Fruit fly (Drosophila melanogaster): ENCODE results near the gene Ent3.

The Ent3 gene

DNA sequence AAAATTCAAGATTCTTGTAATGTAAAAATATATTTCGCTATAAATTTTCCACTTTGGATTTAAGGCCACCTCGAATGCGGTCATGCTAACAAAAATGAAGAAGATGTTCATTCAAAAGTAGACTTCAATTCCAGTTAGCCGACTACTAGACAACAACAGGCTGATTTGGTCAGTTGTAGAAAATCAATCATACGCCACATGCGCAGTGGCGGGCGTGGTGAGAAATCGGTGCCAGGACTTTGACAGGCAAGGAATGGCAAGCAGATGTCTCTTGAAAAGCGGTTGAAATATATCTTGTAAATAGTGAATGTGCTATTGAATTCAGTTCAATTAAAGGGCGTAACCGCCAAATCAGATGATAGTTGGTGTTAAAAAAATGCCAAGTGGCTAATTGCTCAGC, at the start of gene Ent3:
TSS of gene Ent3 (plus strand) at position 224 of the 400 bp plus-strand sequence.
- TF ChIP-seq jim (GFP tag; optimal IDR thresholded peaks at IDR 0.05) (no peak), br (GFP tag; optimal IDR thresholded peaks at IDR 0.05) (no peak), Dif (GFP tag; optimal IDR thresholded peaks at IDR 0.05; ENCODE audit: partially characterized antibody) (no peak), Hr83 (GFP tag; optimal IDR thresholded peaks at IDR 0.05; ENCODE audit: poor library complexity, severe bottlenecking) (no peak), tai (GFP tag; optimal IDR thresholded peaks at IDR 0.05) (no peak), Rel (GFP tag; optimal IDR thresholded peaks at IDR 0.05) (no peak), Rel (tag; optimal IDR thresholded peaks at IDR 0.05) (no peak), CrebA (GFP tag; optimal IDR thresholded peaks at IDR 0.05; ENCODE audit: borderline replicate concordance) (no peak), GATAd (GFP tag; optimal IDR thresholded peaks at IDR 0.05) (no peak), sv (GFP tag; optimal IDR thresholded peaks at IDR 0.05) (no peak), Jra (GFP tag; optimal IDR thresholded peaks at IDR 0.05) (no peak), Hr78 (GFP tag; optimal IDR thresholded peaks at IDR 0.05) (no peak), HLH106 (tag; optimal IDR thresholded peaks at IDR 0.05) (no peak), Mio (GFP tag; optimal IDR thresholded peaks at IDR 0.05) (no peak), Sp1 (GFP tag; optimal IDR thresholded peaks at IDR 0.05) (no peak), N (GFP tag; optimal IDR thresholded peaks at IDR 0.05) (no peak), psq (GFP tag; optimal IDR thresholded peaks at IDR 0.05) (no peak), OdsH (GFP tag; optimal IDR thresholded peaks at IDR 0.05) (no peak)

DNA sequence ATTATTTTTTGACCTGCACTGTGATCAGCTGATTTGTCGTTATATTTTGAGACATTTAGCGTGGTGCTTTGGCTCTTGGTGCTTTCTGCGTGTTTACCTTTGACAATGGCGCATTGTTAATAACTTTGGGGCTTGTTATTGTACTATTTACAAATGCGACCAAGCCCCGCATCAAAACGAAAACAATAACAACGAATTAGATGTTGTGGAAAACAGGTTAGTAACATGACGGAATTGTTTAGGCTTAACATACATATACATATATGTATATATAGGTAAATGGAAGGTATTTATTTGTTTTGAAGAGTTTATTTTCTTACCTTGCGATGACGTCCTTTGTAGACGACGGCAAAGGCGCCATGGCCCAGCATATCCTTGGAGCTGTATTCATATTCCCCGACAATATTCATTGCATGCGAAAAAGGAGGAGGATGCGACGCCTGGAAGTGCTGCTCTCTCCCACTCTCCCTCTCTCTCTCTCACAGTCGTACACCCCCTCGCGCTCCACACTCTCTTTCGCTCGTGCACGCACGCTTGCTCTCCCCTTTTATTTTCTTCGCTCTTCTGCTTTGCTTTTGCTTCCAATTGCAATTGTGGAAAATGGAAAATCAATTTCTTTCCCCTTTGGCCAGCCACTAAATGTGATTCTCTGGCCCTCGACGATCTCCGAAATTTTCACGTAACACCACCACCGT, 49.3 kb upstream of the Ent3 start:
- TF ChIP-seq Hnf4 (GFP tag; optimal IDR thresholded peaks at IDR 0.05) (no peak), psq (GFP tag; optimal IDR thresholded peaks at IDR 0.05) (peak; percentile 80), lola (GFP tag; optimal IDR thresholded peaks at IDR 0.05) (peak; percentile 84), dl (GFP tag; optimal IDR thresholded peaks at IDR 0.05; ENCODE audit: insufficient read depth in 1 of 2, partially characterized antibody in 2 of 2) (peak; percentile 65 to 89), Hr83 (GFP tag; optimal IDR thresholded peaks at IDR 0.05; ENCODE audit: poor library complexity, severe bottlenecking) (peak; percentile 5), Mio (GFP tag; optimal IDR thresholded peaks at IDR 0.05) (no peak), OdsH (GFP tag; optimal IDR thresholded peaks at IDR 0.05) (peak; percentile 15), Dif (GFP tag; optimal IDR thresholded peaks at IDR 0.05; ENCODE audit: partially characterized antibody) (peak; percentile 94), ey (GFP tag; optimal IDR thresholded peaks at IDR 0.05) (no peak)

DNA sequence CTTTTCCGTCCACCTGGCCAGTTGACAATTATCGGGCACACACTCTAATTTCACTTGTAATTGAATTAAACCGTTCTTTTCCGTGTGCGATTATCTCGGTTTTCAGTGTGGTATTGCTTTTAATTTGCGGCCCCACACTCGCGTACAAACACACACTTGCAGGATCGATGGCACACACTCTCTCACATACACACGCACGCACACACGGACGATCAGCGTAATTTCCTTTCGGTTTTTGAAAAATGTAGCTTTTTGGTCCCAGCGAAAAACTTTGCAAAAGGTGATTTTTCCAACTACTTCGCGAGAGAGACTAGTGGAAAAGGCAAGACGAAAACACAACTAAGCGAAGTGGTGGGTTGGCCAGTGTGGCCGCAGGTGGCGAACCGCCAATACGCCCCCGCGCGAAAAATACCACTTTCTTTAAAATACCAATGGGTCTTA, 48.7 kb upstream of the Ent3 start, which contains the start of gene Atg1:
TSS of gene Atg1 (minus strand) at position 387 of the 441 bp plus-strand sequence.
- TF ChIP-seq Rel (GFP tag; optimal IDR thresholded peaks at IDR 0.05) = no peak
- TF ChIP-seq Rel (tag; optimal IDR thresholded peaks at IDR 0.05) = peak; percentile 50
- peak; percentile 49 for TF ChIP-seq Dif (GFP tag; optimal IDR thresholded peaks at IDR 0.05; ENCODE audit: partially characterized antibody)
- TF ChIP-seq psq (GFP tag; optimal IDR thresholded peaks at IDR 0.05) = peak; percentile 69
- no peak for TF ChIP-seq foxo (GFP tag; optimal IDR thresholded peaks at IDR 0.05)
- peak; percentile 14 for TF ChIP-seq Sp1 (GFP tag; optimal IDR thresholded peaks at IDR 0.05)
- peak; percentile 31 for TF ChIP-seq rgr (GFP tag; optimal IDR thresholded peaks at IDR 0.05)
- no peak for TF ChIP-seq brk (GFP tag; optimal IDR thresholded peaks at IDR 0.05)
- no peak for TF ChIP-seq N (GFP tag; optimal IDR thresholded peaks at IDR 0.05)
- peak; percentile 1 for TF ChIP-seq HLH106 (tag; optimal IDR thresholded peaks at IDR 0.05)
- peak; percentile 31 for TF ChIP-seq Hr83 (GFP tag; optimal IDR thresholded peaks at IDR 0.05; ENCODE audit: poor library complexity, severe bottlenecking)

DNA sequence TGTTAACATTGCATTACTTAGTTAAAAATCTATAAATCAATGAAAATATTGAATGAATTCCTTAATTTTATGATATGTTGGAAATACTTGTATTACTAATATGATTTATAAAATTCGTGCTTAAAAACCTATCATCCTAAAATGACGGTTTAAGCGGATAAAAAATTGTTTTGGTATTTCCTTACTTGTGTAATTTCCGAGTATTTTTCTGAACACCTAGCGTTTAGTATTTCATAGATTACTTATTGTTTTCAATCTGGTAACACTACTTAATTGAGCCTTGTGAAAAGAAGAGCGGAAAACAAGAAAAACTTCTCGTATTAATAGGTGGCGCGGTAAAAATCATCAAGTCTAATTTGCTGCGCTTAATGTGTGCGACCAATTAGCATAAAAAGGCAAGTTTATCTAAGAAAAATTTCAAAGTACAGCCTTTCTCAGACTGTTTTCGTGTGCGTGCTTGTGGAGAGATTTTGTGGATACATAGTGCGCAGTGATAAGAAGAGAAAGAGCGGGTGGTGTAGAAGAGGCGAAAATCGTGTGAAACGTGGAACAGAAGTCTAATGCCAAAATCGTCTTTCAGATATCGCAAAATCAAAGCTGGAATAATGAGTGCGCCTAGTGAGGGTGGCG, 47.7 kb upstream of the Ent3 start, which contains the start of gene Sap130:
TSS of gene Sap130 (plus strand) at position 243 of the 630 bp plus-strand sequence.
- TF ChIP-seq OdsH (GFP tag; optimal IDR thresholded peaks at IDR 0.05) (no peak), ey (GFP tag; optimal IDR thresholded peaks at IDR 0.05) (no peak), Dif (GFP tag; optimal IDR thresholded peaks at IDR 0.05; ENCODE audit: partially characterized antibody) (no peak), rgr (GFP tag; optimal IDR thresholded peaks at IDR 0.05) (no peak), Myc (optimal IDR thresholded peaks at IDR 0.05) (no peak), Hr78 (GFP tag; optimal IDR thresholded peaks at IDR 0.05) (no peak), CG9705 (GFP tag; optimal IDR thresholded peaks at IDR 0.05) (no peak), dl (GFP tag; optimal IDR thresholded peaks at IDR 0.05; ENCODE audit: insufficient read depth in 1 of 2, partially characterized antibody in 2 of 2) (no peak), sage (GFP tag; optimal IDR thresholded peaks at IDR 0.05) (no peak), pan (optimal IDR thresholded peaks at IDR 0.05) (no peak), GATAd (GFP tag; optimal IDR thresholded peaks at IDR 0.05) (no peak), Vsx2 (GFP tag; optimal IDR thresholded peaks at IDR 0.05; ENCODE audit: partially characterized antibody) (no peak), Abd-B (GFP tag; optimal IDR thresholded peaks at IDR 0.05) (no peak), tai (GFP tag; optimal IDR thresholded peaks at IDR 0.05) (no peak), psq (GFP tag; optimal IDR thresholded peaks at IDR 0.05) (no peak), dmrt93B (GFP tag; optimal IDR thresholded peaks at IDR 0.05) (no peak), h (GFP tag; optimal IDR thresholded peaks at IDR 0.05) (no peak), CG32264 (GFP tag; optimal IDR thresholded peaks at IDR 0.05) (no peak), usp (GFP tag; optimal IDR thresholded peaks at IDR 0.05) (no peak)
